Fruit fly (Drosophila melanogaster): ENCODE results near the gene CG31975.

Gene CG31975

DNA sequence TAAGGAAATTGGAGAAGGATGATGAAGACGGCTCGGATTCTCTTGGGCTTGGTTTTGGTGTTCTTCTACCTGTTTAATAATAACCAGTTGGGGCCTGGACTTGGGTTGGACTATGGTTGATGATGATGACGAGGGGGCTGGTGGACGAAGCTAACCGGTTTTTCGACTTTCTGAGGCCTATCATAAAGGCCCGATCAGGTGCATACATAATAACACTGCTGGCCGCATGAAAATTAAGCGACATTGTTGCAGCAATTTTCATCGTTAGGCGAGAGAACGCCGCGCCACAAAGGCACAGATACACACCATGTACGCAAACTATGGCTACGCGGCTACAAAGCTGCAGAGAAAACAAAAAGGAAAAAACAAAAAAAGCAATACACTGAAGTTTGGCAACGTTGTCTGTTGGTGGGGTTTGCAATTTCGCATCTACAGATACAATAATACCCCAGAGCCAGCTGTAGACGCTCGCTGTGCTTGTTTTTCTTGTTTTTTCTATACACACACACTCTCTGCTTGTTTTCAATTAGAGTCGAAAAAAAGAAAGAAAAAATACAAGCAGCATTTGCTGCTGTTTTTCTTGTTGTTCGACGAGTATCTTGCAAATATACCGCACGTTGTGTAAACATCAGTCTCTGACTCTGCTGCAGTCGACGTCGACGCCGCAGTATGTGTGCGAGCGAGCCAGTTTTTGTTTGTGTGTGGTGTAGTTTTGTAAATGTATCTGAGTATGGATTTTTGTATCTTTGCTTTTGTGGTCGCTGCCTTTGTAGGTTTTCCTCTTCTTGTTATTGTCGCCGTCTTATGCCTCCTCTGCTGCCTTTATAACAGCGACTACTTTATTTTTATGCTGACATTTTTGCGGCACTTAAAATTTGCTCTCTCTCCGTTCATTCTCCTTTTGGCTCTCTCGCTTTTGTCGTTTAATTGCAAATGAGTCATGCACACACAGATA, 25.6 kb upstream of the CG31975 start (continued):
- peak; percentile 50 for TF ChIP-seq CG9437 (GFP tag; optimal IDR thresholded peaks at IDR 0.05)
- no peak for TF ChIP-seq Ets97D (GFP tag; optimal IDR thresholded peaks at IDR 0.05)
- peak; percentile 76 for TF ChIP-seq CG12299 (tag; optimal IDR thresholded peaks at IDR 0.05)
- no peak for TF ChIP-seq CG9609 (GFP tag; optimal IDR thresholded peaks at IDR 0.05)
- no peak for TF ChIP-seq CG6272 (GFP tag; IDR thresholded peaks at IDR 0.05)
- peak; percentile 68 for TF ChIP-seq CG16863 (GFP tag; optimal IDR thresholded peaks at IDR 0.05)
- TF ChIP-seq zfh2 (GFP tag; optimal IDR thresholded peaks at IDR 0.05), result peak; percentile 45
- TF ChIP-seq pzg (GFP tag; optimal IDR thresholded peaks at IDR 0.05), result no peak
- TF ChIP-seq az2 (GFP tag; optimal IDR thresholded peaks at IDR 0.05), result peak; percentile 6
- TF ChIP-seq p53 (GFP tag; optimal IDR thresholded peaks at IDR 0.05), result no peak
- no peak for TF ChIP-seq Xbp1 (GFP tag; optimal IDR thresholded peaks at IDR 0.05)
- no peak for TF ChIP-seq toy (GFP tag; IDR thresholded peaks at IDR 0.05)
- TF ChIP-seq CG7786 (GFP tag; optimal IDR thresholded peaks at IDR 0.05), result peak; percentile 72
- TF ChIP-seq CG13424 (tag; optimal IDR thresholded peaks at IDR 0.05), result peak; percentile 62
- peak; percentile 62 for TF ChIP-seq Max (GFP tag; optimal IDR thresholded peaks at IDR 0.05)
- no peak for TF ChIP-seq CG1024 (GFP tag; IDR thresholded peaks at IDR 0.05)
- peak; percentile 56 for TF ChIP-seq jumu (GFP tag; optimal IDR thresholded peaks at IDR 0.05)
- TF ChIP-seq lilli (GFP tag; optimal IDR thresholded peaks at IDR 0.05), result peak; percentile 54
- TF ChIP-seq emc (GFP tag; optimal IDR thresholded peaks at IDR 0.05), result no peak
- peak; percentile 55 for TF ChIP-seq btn (GFP tag; optimal IDR thresholded peaks at IDR 0.05)
- no peak for TF ChIP-seq dimm (GFP tag; IDR thresholded peaks at IDR 0.05)
- TF ChIP-seq nom (GFP tag; optimal IDR thresholded peaks at IDR 0.05), result peak; percentile 98
- TF ChIP-seq Hand (GFP tag; optimal IDR thresholded peaks at IDR 0.05), result peak; percentile 85
- peak; percentile 39 for TF ChIP-seq CG18011 (GFP tag; optimal IDR thresholded peaks at IDR 0.05)
- peak; percentile 64 for TF ChIP-seq Fer2 (tag; optimal IDR thresholded peaks at IDR 0.05)
- TF ChIP-seq CG32767 (GFP tag; IDR thresholded peaks at IDR 0.05), result no peak
- peak; percentile 68 for TF ChIP-seq her (GFP tag; optimal IDR thresholded peaks at IDR 0.05)
- TF ChIP-seq CG6854 (GFP tag; optimal IDR thresholded peaks at IDR 0.05), result peak; percentile 78
- peak; percentile 78 for TF ChIP-seq CG1792 (GFP tag; optimal IDR thresholded peaks at IDR 0.05)
- no peak for TF ChIP-seq CG17361 (GFP tag; IDR thresholded peaks at IDR 0.05)
- no peak for TF ChIP-seq CG10462 (GFP tag; optimal IDR thresholded peaks at IDR 0.05)
- TF ChIP-seq hth (optimal IDR thresholded peaks at IDR 0.05), result no peak
- TF ChIP-seq sima (GFP tag; optimal IDR thresholded peaks at IDR 0.05), result peak; percentile 36
- no peak for TF ChIP-seq phol (tag; optimal IDR thresholded peaks at IDR 0.05)
- TF ChIP-seq tup (GFP tag; optimal IDR thresholded peaks at IDR 0.05), result no peak
- TF ChIP-seq Mrtf (GFP tag; IDR thresholded peaks at IDR 0.05), result no peak
- no peak for TF ChIP-seq Dbx (GFP tag; IDR thresholded peaks at IDR 0.05)
- peak; percentile 85 for TF ChIP-seq sug (tag; optimal IDR thresholded peaks at IDR 0.05)
- TF ChIP-seq bowl (GFP tag; IDR thresholded peaks at IDR 0.05), result no peak
- peak; percentile 55 for TF ChIP-seq grau (tag; optimal IDR thresholded peaks at IDR 0.05)
- peak; percentile 17 for TF ChIP-seq Sry-β (GFP tag; optimal IDR thresholded peaks at IDR 0.05)
- TF ChIP-seq trh (GFP tag; optimal IDR thresholded peaks at IDR 0.05), result no peak
- TF ChIP-seq sim (GFP tag; IDR thresholded peaks at IDR 0.05), result no peak
- peak; percentile 53 for TF ChIP-seq ERR (GFP tag; optimal IDR thresholded peaks at IDR 0.05)
- peak; percentile 88 for TF ChIP-seq onecut (GFP tag; IDR thresholded peaks at IDR 0.05)
- TF ChIP-seq pb (GFP tag; optimal IDR thresholded peaks at IDR 0.05), result peak; percentile 47
- peak; percentile 90 for TF ChIP-seq CG4328 (GFP tag; optimal IDR thresholded peaks at IDR 0.05)
- TF ChIP-seq CG10565 (GFP tag; optimal IDR thresholded peaks at IDR 0.05), result no peak
- TF ChIP-seq zf30C (GFP tag; optimal IDR thresholded peaks at IDR 0.05), result peak; percentile 48
- peak; percentile 68 for TF ChIP-seq gcm2 (GFP tag; optimal IDR thresholded peaks at IDR 0.05)
